Fruit fly (Drosophila melanogaster): ENCODE measurements around the gene CG43321.

- TF ChIP-seq CG11617 (GFP tag; optimal IDR thresholded peaks at IDR 0.05) (no peak), CG14711 (tag; optimal IDR thresholded peaks at IDR 0.05) (no peak), kay (GFP tag; ENCODE audit: borderline replicate concordance) (no peak), CG7101 (tag; optimal IDR thresholded peaks at IDR 0.05) (no peak), cnc (optimal IDR thresholded peaks at IDR 0.05) (no peak), tj (GFP tag; optimal IDR thresholded peaks at IDR 0.05) (no peak), Hr96 (GFP tag; optimal IDR thresholded peaks at IDR 0.05) (no peak), pad (GFP tag; optimal IDR thresholded peaks at IDR 0.05) (no peak), Clk (GFP tag; optimal IDR thresholded peaks at IDR 0.05) (no peak), Mnt (GFP tag; optimal IDR thresholded peaks at IDR 0.05) (no peak), cic (GFP tag; optimal IDR thresholded peaks at IDR 0.05) (no peak), toe (GFP tag; optimal IDR thresholded peaks at IDR 0.05) (no peak)
Observed at dm6 chr2L:7009807-7010470, 2.1 kb upstream of the CG43321 start, which contains the start of gene uif.
